Worm (Caenorhabditis elegans) whole organism, late embryonic: ENCODE measurements around the gene rbbp-5.

Experiments
- C38D4.7 ChIP-seq: fragments of 200-800 bp; sonication (Bioruptor generic); optimal IDR thresholded peaks from 2 replicates; lab custom pipeline; 2018; ENCODE audit warnings: mild to moderate bottlenecking, missing genetic modification characterization, moderate library complexity, missing compliant biosample characterization
- K02D7.2 ChIP-seq: sonication (generic microtip); optimal IDR thresholded peaks from 2 replicates; lab custom pipeline; 2017; ENCODE audit warnings: mild to moderate bottlenecking, missing genetic modification characterization, missing compliant biosample characterization
- K09A11.1 ChIP-seq: sonication (generic microtip); optimal IDR thresholded peaks from 2 replicates; lab custom pipeline; 2017; ENCODE audit warnings: antibody characterized with exemption, mild to moderate bottlenecking, missing genetic modification characterization, missing compliant biosample characterization; ENCODE audit not compliant: insufficient read depth
- Y22D7AL.16 ChIP-seq: sonication (generic microtip); optimal IDR thresholded peaks from 2 replicates; lab custom pipeline; 2016; ENCODE audit warnings: missing genetic modification characterization, missing compliant biosample characterization
- ama-1 ChIP-seq: fragments of 150-350 bp; optimal IDR thresholded peaks from 2 replicates; lab custom pipeline; 2014
- ceh-19 ChIP-seq: fragments of 200-800 bp; sonication (Bioruptor generic); optimal IDR thresholded peaks from 2 replicates; lab custom pipeline; 2018; ENCODE audit warnings: mild to moderate bottlenecking, missing genetic modification characterization, missing compliant biosample characterization
- ceh-24 ChIP-seq: sonication (generic microtip); optimal IDR thresholded peaks from 2 replicates; lab custom pipeline; 2016; ENCODE audit warnings: mild to moderate bottlenecking, missing genetic modification characterization, missing compliant biosample characterization
- ceh-31 ChIP-seq: sonication (generic microtip); optimal IDR thresholded peaks from 2 replicates; lab custom pipeline; 2016; ENCODE audit warnings: missing genetic modification characterization, missing compliant biosample characterization
- ceh-34 ChIP-seq: sonication (generic microtip); optimal IDR thresholded peaks from 2 replicates; lab custom pipeline; 2016; ENCODE audit warnings: mild to moderate bottlenecking, missing genetic modification characterization, missing compliant biosample characterization
- ceh-45 ChIP-seq: fragments of 200-800 bp; sonication (Bioruptor generic); IDR thresholded peaks from 2 replicates; pipeline ENCODE4 v1.3.6; 2022; ENCODE audit warnings: missing genetic modification reagents, missing genetic modification characterization, missing compliant biosample characterization
- ceh-9 ChIP-seq: sonication (generic microtip); optimal IDR thresholded peaks from 2 replicates; lab custom pipeline; 2016; ENCODE audit warnings: mild to moderate bottlenecking, missing genetic modification characterization, inconsistent platforms, missing compliant biosample characterization
- dve-1 ChIP-seq: sonication (generic microtip); optimal IDR thresholded peaks from 2 replicates; lab custom pipeline; 2017; ENCODE audit warnings: antibody characterized with exemption, mild to moderate bottlenecking, missing genetic modification characterization, missing compliant biosample characterization
- elt-2 ChIP-seq: sonication (generic microtip); optimal IDR thresholded peaks from 2 replicates; lab custom pipeline; 2016; ENCODE audit warnings: missing genetic modification reagents, missing genetic modification characterization, missing compliant biosample characterization
- elt-4 ChIP-seq: sonication (generic microtip); optimal IDR thresholded peaks from 2 replicates; lab custom pipeline; 2016; ENCODE audit warnings: missing genetic modification characterization, missing compliant biosample characterization
- ets-4 ChIP-seq: sonication (generic microtip); optimal IDR thresholded peaks from 2 replicates; lab custom pipeline; 2016; ENCODE audit warnings: missing genetic modification characterization, missing compliant biosample characterization
- fax-1 ChIP-seq: sonication (generic microtip); optimal IDR thresholded peaks from 2 replicates; lab custom pipeline; 2016; ENCODE audit warnings: missing genotype, missing genetic modification characterization, missing compliant biosample characterization
- hlh-13 ChIP-seq: fragments of 200-800 bp; sonication (Bioruptor generic); optimal IDR thresholded peaks from 2 replicates; lab custom pipeline; 2018; ENCODE audit warnings: mild to moderate bottlenecking, missing genetic modification characterization, missing compliant biosample characterization
- hlh-15 ChIP-seq: sonication (generic microtip); optimal IDR thresholded peaks from 2 replicates; lab custom pipeline; 2016; ENCODE audit warnings: missing genetic modification characterization, missing compliant biosample characterization
- hlh-30 ChIP-seq: sonication (generic microtip); optimal IDR thresholded peaks from 2 replicates; lab custom pipeline; 2017; ENCODE audit warnings: antibody characterized with exemption, missing genetic modification characterization, missing compliant biosample characterization; ENCODE audit not compliant: insufficient read depth
- lim-6 ChIP-seq: sonication (generic microtip); optimal IDR thresholded peaks from 2 replicates; lab custom pipeline; 2016; ENCODE audit warnings: missing genetic modification characterization, missing compliant biosample characterization
- lin-11 ChIP-seq: fragments of 200-800 bp; sonication (Bioruptor generic); optimal IDR thresholded peaks from 2 replicates; lab custom pipeline; 2018; ENCODE audit warnings: mild to moderate bottlenecking, missing genetic modification characterization, missing compliant biosample characterization
- mec-3 ChIP-seq: sonication (generic microtip); optimal IDR thresholded peaks from 2 replicates; lab custom pipeline; 2016; ENCODE audit warnings: borderline replicate concordance, missing genetic modification characterization, missing compliant biosample characterization
- nfya-1 ChIP-seq: sonication (generic microtip); optimal IDR thresholded peaks from 2 replicates; lab custom pipeline; 2017; ENCODE audit warnings: missing genetic modification characterization, mild to moderate bottlenecking, missing compliant biosample characterization, antibody characterized with exemption, moderate library complexity
- nhr-232 ChIP-seq: sonication (generic microtip); optimal IDR thresholded peaks from 2 replicates; lab custom pipeline; 2016; ENCODE audit warnings: missing genetic modification characterization, missing compliant biosample characterization
- pag-3 ChIP-seq: sonication (generic microtip); optimal IDR thresholded peaks from 2 replicates; lab custom pipeline; 2016; ENCODE audit warnings: missing compliant biosample characterization, missing genetic modification characterization, borderline replicate concordance
- pat-9 ChIP-seq: fragments of 200-800 bp; sonication (Bioruptor generic); optimal IDR thresholded peaks from 2 replicates; lab custom pipeline; 2018; ENCODE audit warnings: mild to moderate bottlenecking, missing genetic modification characterization, moderate library complexity, missing compliant biosample characterization
- pqm-1 ChIP-seq: sonication (generic microtip); optimal IDR thresholded peaks from 2 replicates; lab custom pipeline; 2016; ENCODE audit warnings: missing genetic modification characterization, missing compliant biosample characterization
- rnt-1 ChIP-seq: sonication (generic microtip); optimal IDR thresholded peaks from 2 replicates; lab custom pipeline; 2016; ENCODE audit warnings: missing genetic modification characterization, missing compliant biosample characterization
- sox-2 ChIP-seq: fragments of 200-800 bp; sonication (Bioruptor generic); IDR thresholded peaks from 2 replicates; pipeline ENCODE4 v1.3.6; 2022; ENCODE audit warnings: missing genetic modification reagents, missing genetic modification characterization, missing compliant biosample characterization
- sox-4 ChIP-seq: sonication (generic microtip); optimal IDR thresholded peaks from 2 replicates; lab custom pipeline; 2017; ENCODE audit warnings: mild to moderate bottlenecking, missing genetic modification characterization, inconsistent platforms, missing compliant biosample characterization
- syd-9 ChIP-seq: sonication (generic microtip); optimal IDR thresholded peaks from 2 replicates; lab custom pipeline; 2016; ENCODE audit warnings: mild to moderate bottlenecking, missing genetic modification characterization, moderate library complexity, missing compliant biosample characterization
- tbx-2 ChIP-seq: sonication (generic microtip); optimal IDR thresholded peaks from 2 replicates; lab custom pipeline; 2016; ENCODE audit warnings: missing genetic modification characterization, missing compliant biosample characterization
- tbx-7 ChIP-seq: sonication (generic microtip); optimal IDR thresholded peaks from 2 replicates; lab custom pipeline; 2016; ENCODE audit warnings: missing genotype, missing genetic modification characterization, missing compliant biosample characterization
- unc-3 ChIP-seq, 2 experiments: fragments of 200-800 bp in 1 of 2; sonication (Bioruptor generic) in 1 of 2; sonication (generic microtip) in 1 of 2; conservative IDR thresholded peaks in 1 of 2; optimal IDR thresholded peaks in 1 of 2; 2 replicates each; pipeline versions ENCODE4 v1.3.6 to Lab custom; 2016 to 2022; ENCODE audit warnings: missing compliant biosample characterization in 2 of 2, missing genetic modification characterization in 2 of 2, missing genetic modification reagents in 1 of 2
- unc-42 ChIP-seq: sonication (generic microtip); optimal IDR thresholded peaks from 2 replicates; lab custom pipeline; 2016; ENCODE audit warnings: missing genotype, missing genetic modification characterization, missing compliant biosample characterization
- zip-5 ChIP-seq: sonication (generic microtip); optimal IDR thresholded peaks from 2 replicates; lab custom pipeline; 2016; ENCODE audit warnings: missing genetic modification characterization, missing compliant biosample characterization

Gene rbbp-5

DNA sequence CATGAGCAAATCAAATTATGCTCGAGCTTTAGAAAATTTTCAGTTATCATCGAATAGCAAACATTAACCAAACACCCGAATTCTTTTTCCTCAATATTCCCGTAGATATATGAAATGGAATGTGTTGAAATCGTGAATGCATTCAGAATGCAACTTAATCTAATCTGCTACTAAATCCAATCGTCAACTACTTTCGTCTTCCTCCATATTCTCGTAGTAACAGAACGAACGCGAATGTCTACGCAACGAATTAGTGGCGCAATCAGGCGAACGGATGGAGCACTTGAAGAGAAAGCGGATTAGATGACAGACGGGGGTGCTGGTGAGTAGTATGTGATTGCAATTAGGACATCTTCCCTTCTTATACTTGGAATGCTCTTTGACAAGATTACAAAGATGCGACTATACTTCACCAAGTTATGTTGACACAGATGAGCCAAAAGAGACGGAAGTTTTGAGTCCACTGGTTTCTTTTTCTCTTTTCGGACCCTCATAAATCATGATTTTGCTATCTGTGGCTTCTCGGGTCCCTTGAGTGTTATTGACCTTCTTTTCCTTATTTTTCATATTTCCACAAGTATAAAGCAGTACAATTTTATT is 16.3 kb downstream of the rbbp-5 start:
- TF ChIP-seq pag-3 (no peak), ceh-31 (peak; percentile 38), ama-1 (lab: Kevin White, UChicago) (no peak), ceh-34 (tag; lab: Kevin White, UChicago) (no peak), sox-4 (tag; lab: Kevin White, UChicago) (no peak), ceh-19 (GFP tag; lab: Kevin White, UChicago) (no peak), K02D7.2 (no peak), hlh-13 (GFP tag; lab: Kevin White, UChicago) (no peak), Y22D7AL.16 (tag; lab: Kevin White, UChicago) (no peak), K09A11.1 (no peak), pat-9 (tag; lab: Kevin White, UChicago) (no peak), unc-42 (tag; lab: Kevin White, UChicago) (peak; percentile 95), lin-11 (no peak), C38D4.7 (GFP tag; lab: Kevin White, UChicago) (no peak)

DNA sequence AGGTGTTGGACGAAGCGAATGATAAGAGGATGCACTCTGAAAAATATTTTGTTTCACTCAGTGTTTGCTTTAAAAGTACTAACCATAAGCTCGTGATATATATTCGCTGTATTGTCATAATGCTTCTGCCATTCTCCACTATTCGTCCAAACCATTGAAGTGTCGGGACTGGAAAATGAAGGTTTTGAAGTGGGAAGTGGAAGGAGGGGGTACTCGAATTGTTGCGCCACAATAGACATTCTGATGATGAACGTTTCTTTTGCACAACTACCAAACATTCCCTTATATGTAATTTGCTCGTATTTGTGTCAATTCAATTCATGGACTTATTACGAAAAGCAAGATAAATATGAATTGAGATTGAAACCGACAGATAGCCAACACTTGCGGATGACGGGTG is 17.7 kb downstream of the rbbp-5 start:
- TF ChIP-seq tbx-7 (tag; lab: Kevin White, UChicago) = no peak
- TF ChIP-seq lim-6 (tag; lab: Kevin White, UChicago) = no peak
- TF ChIP-seq ets-4 (tag; lab: Kevin White, UChicago) = no peak
- TF ChIP-seq ceh-45 (GFP tag; lab: Robert Waterston, UW) = no peak
- TF ChIP-seq pat-9 (tag; lab: Kevin White, UChicago) = no peak
- no peak for TF ChIP-seq rnt-1 (tag; lab: Kevin White, UChicago)
- TF ChIP-seq unc-3 (GFP tag; conservative IDR thresholded peaks at IDR 0.05; lab: Robert Waterston, UW) = no peak
- no peak for TF ChIP-seq unc-3 (tag; optimal IDR thresholded peaks at IDR 0.05; lab: Kevin White, UChicago)
- TF ChIP-seq zip-5 (tag; lab: Kevin White, UChicago) = no peak
- no peak for TF ChIP-seq hlh-13 (GFP tag; lab: Kevin White, UChicago)
- no peak for TF ChIP-seq sox-4 (tag; lab: Kevin White, UChicago)
- TF ChIP-seq pqm-1 (tag; lab: Kevin White, UChicago) = no peak
- TF ChIP-seq hlh-30 = no peak
- TF ChIP-seq syd-9 = no peak
- no peak for TF ChIP-seq hlh-15 (tag; lab: Kevin White, UChicago)
- no peak for TF ChIP-seq fax-1 (tag; lab: Kevin White, UChicago)

DNA sequence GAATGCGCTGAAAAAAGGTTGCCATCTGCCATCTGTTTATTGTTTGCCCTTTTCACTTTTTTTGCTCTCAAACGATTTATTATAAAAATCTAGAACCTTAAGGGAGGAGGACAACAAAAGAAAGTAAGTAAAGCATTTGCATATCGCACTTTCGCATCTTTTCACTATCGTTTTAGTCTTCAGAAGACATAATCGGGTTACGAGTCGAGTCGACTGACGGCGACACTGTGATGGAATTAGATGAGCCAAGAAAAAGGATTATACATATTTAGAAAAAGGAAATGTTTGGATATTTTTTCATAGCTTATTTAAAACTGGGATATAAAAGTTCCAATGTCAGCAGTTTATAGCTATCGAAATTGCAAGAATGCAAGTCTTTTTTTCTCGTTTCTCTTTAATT is 19.1 kb downstream of the rbbp-5 start:
- no peak for TF ChIP-seq C38D4.7 (GFP tag; lab: Kevin White, UChicago)
- TF ChIP-seq unc-42 (tag; lab: Kevin White, UChicago) = peak; percentile 88

DNA sequence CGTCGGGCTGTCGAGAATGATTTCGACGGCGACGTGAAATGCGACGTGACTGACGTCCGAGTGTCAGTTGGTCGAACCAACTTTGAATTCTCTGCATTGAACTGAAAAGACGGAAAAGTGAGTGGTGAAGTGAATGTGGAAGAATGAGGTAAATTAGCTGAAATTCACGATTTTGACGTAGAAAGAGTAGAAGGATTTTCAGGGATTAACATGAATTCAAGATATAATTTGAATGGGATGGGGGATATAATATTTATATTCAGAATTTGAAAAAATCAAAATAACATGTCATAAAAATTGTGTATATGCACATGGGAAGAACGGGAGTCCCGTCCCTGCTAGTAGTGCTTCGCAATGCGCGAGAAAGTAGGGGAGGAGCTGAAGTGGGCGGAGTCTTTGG is 20.5 kb downstream of the rbbp-5 start, which contains the start of gene C29H12.6:
TSS of gene C29H12.6 (minus strand) at position 101 of the 400 bp plus-strand sequence.
- TF ChIP-seq C38D4.7 (GFP tag; lab: Kevin White, UChicago) = no peak
- TF ChIP-seq ceh-31 = peak; percentile 10
- TF ChIP-seq tbx-7 (tag; lab: Kevin White, UChicago) = no peak
- TF ChIP-seq ceh-9 (tag; lab: Kevin White, UChicago) = no peak

DNA sequence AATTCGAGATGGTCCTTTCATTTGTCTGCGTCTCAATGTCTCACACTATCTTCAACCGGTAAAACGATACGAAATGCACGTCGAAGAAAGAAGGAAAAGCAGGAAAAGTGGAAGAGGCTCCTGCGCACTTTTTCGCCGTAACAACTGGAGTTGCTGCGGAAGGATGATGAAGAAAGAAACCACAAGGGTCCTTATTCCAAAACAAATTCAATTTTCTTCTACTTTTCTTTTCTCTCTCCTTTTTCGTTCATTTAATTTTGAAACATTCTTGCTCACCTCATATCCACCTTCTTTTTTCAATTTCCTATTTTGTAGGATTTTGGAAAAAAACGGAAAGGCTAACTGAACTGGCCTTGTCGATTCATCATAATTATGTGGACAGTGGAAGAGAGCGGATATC is 22.9 kb downstream of the rbbp-5 start:
- TF ChIP-seq ceh-24 (tag; lab: Kevin White, UChicago) (no peak), zip-5 (tag; lab: Kevin White, UChicago) (no peak), tbx-2 (no peak), nhr-232 (tag; lab: Kevin White, UChicago) (no peak), dve-1 (tag; lab: Kevin White, UChicago) (no peak), lim-6 (tag; lab: Kevin White, UChicago) (no peak), ceh-34 (tag; lab: Kevin White, UChicago) (peak; percentile 77), hlh-15 (tag; lab: Kevin White, UChicago) (no peak), hlh-13 (GFP tag; lab: Kevin White, UChicago) (no peak), unc-42 (tag; lab: Kevin White, UChicago) (peak; percentile 95), rnt-1 (tag; lab: Kevin White, UChicago) (no peak), ceh-19 (GFP tag; lab: Kevin White, UChicago) (peak; percentile 30), ceh-31 (peak; percentile 18), tbx-7 (tag; lab: Kevin White, UChicago) (no peak), hlh-30 (no peak), mec-3 (tag; lab: Kevin White, UChicago) (no peak), lin-11 (no peak), elt-4 (no peak), pat-9 (tag; lab: Kevin White, UChicago) (no peak), nfya-1 (no peak), sox-2 (no peak), sox-4 (tag; lab: Kevin White, UChicago) (no peak), elt-2 (tag; lab: Kevin White, UChicago) (no peak), syd-9 (no peak)
